Fruit fly (Drosophila melanogaster) S2 (cell line): ENCODE data around the gene CG13000.

ENCODE experiments used
- CG8478 ChIP-seq: fragments of >200 bp; optimal IDR thresholded peaks from 2 replicates; lab custom pipeline; 2018
- CTCF ChIP-seq, 2 experiments: fragments of >200 bp; optimal IDR thresholded peaks; 2 replicates each; lab custom pipeline; 2018

- TF ChIP-seq CG8478 (lab: Kevin White, UChicago) (no peak), CTCF (optimal IDR thresholded peaks at IDR 0.05; lab: Kevin White, UChicago) (no peak)
Observed at dm6 chrX:16902435-16902834, 45.8 kb downstream of the CG13000 start.
